Worm (Caenorhabditis elegans): ENCODE results near the gene gcy-4.

The gcy-4 gene

DNA sequence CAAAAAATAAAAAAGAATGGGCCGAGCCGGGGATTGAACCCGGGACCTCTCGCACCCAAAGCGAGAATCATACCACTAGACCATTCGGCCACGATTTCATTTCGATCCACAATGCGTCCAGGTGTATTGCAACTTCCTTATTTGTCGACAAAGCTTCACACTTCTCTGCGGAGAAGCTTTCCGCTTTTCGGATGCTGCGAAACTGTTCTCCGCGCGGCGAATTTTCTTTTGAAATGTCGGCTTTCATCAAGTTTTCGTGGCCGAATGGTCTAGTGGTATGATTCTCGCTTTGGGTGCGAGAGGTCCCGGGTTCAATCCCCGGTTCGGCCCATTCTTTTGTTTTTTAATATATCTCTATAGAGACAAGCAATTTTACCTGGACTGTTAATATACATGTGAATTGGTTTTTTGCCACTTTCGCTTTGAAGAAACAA lies 6.5 kb downstream of the gcy-4 start:
- peak; percentile 41 for TF ChIP-seq sptf-1 (tag; optimal IDR thresholded peaks at IDR 0.05)

DNA sequence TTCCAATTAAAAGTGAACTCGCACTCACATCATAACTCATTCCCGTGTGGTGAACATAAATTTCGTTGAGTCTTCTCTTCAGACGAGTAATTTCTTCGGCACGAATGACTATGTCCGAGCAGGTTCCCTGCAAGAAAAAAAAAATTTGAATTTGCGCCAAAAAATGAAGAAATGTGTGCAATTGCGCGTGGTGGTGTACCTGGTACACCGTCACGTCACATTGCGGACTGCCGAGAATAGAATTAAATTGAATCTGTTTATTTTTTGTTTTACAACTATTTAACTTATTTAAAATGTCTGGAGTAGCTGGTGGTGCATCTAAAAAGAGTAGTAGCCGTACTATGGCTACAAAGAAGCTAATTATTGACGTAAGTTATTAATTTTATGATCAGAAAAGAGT lies 7.7 kb downstream of the gcy-4 start, which contains the start of gene mdt-22:
TSS of gene mdt-22 (plus strand) at position 263 of the 400 bp plus-strand sequence.
- peak; percentile 70 for TF ChIP-seq drap-1 (GFP tag; optimal IDR thresholded peaks at IDR 0.05)
- TF ChIP-seq bed-3 (GFP tag; optimal IDR thresholded peaks at IDR 0.05): no peak
- no peak for TF ChIP-seq ztf-11 (tag; optimal IDR thresholded peaks at IDR 0.05)
- TF ChIP-seq sptf-1 (tag; optimal IDR thresholded peaks at IDR 0.05): peak; percentile 72
- no peak for TF ChIP-seq unc-39 (tag; optimal IDR thresholded peaks at IDR 0.05)
- peak; percentile 52 for TF ChIP-seq nhr-237 (tag; optimal IDR thresholded peaks at IDR 0.05)
- TF ChIP-seq lin-32 (GFP tag; optimal IDR thresholded peaks at IDR 0.05): no peak
- no peak for TF ChIP-seq elt-1 (tag; optimal IDR thresholded peaks at IDR 0.05; ENCODE audit: borderline replicate concordance, insufficient read depth)
- no peak for TF ChIP-seq mab-5 (tag; optimal IDR thresholded peaks at IDR 0.05)
- peak; percentile 28 for TF ChIP-seq cnd-1 (tag; optimal IDR thresholded peaks at IDR 0.05)
- TF ChIP-seq snpc-4 (tag; optimal IDR thresholded peaks at IDR 0.05): no peak
- TF ChIP-seq blmp-1 (tag; optimal IDR thresholded peaks at IDR 0.05): no peak
- TF ChIP-seq unc-62 (GFP tag; optimal IDR thresholded peaks at IDR 0.05): no peak
- TF ChIP-seq hlh-1 (tag; optimal IDR thresholded peaks at IDR 0.05): peak; percentile 68
- TF ChIP-seq sem-2 (GFP tag; optimal IDR thresholded peaks at IDR 0.05): no peak
- no peak for TF ChIP-seq ham-2 (GFP tag; optimal IDR thresholded peaks at IDR 0.05)
- TF ChIP-seq nhr-28 (tag; optimal IDR thresholded peaks at IDR 0.05): no peak
- no peak for TF ChIP-seq nhr-12 (tag; optimal IDR thresholded peaks at IDR 0.05)
- TF ChIP-seq ces-1 (GFP tag; optimal IDR thresholded peaks at IDR 0.05): peak; percentile 92
- no peak for TF ChIP-seq zip-8 (tag; optimal IDR thresholded peaks at IDR 0.05)
- TF ChIP-seq flh-1 (GFP tag; optimal IDR thresholded peaks at IDR 0.05): no peak
- no peak for TF ChIP-seq nhr-76 (tag; optimal IDR thresholded peaks at IDR 0.05)
- TF ChIP-seq ceh-43 (GFP tag; optimal IDR thresholded peaks at IDR 0.05): peak; percentile 26
- peak; percentile 2 for TF ChIP-seq nhr-2 (tag; optimal IDR thresholded peaks at IDR 0.05)
- TF ChIP-seq lsy-2 (tag; optimal IDR thresholded peaks at IDR 0.05): peak; percentile 81
- peak; percentile 81 for TF ChIP-seq lin-13 (tag; optimal IDR thresholded peaks at IDR 0.05)
- TF ChIP-seq pha-4 (tag; optimal IDR thresholded peaks at IDR 0.05): peak; percentile 59
- TF ChIP-seq unc-120 (tag; optimal IDR thresholded peaks at IDR 0.05; ENCODE audit: poor library complexity, severe bottlenecking): peak; percentile 96
- peak; percentile 39 for TF ChIP-seq mls-2 (tag; optimal IDR thresholded peaks at IDR 0.05)
- no peak for TF ChIP-seq ceh-83 (GFP tag; optimal IDR thresholded peaks at IDR 0.05)
- TF ChIP-seq tbx-8 (GFP tag; optimal IDR thresholded peaks at IDR 0.05): no peak
- peak; percentile 28 for TF ChIP-seq ceh-39 (tag; optimal IDR thresholded peaks at IDR 0.05)
- TF ChIP-seq mep-1 (tag; optimal IDR thresholded peaks at IDR 0.05): peak; percentile 89
- peak; percentile 6 for TF ChIP-seq elt-3 (tag; optimal IDR thresholded peaks at IDR 0.05)
- peak; percentile 66 for TF ChIP-seq M03D4.4 (tag; optimal IDR thresholded peaks at IDR 0.05)

ce11 chrII:10300082-10300749 lies 8.4 kb downstream of the gcy-4 start, which contains the start of gene nep-26:
Gene nep-26 (minus strand): TSS chrII:10300132.
- TF ChIP-seq cnd-1 (tag; optimal IDR thresholded peaks at IDR 0.05) (no peak), M03D4.4 (tag; optimal IDR thresholded peaks at IDR 0.05) (no peak), lin-13 (tag; optimal IDR thresholded peaks at IDR 0.05) (no peak), zip-8 (tag; optimal IDR thresholded peaks at IDR 0.05) (peak; percentile 16), unc-62 (GFP tag; optimal IDR thresholded peaks at IDR 0.05) (peak; percentile 54), sem-2 (GFP tag; optimal IDR thresholded peaks at IDR 0.05) (no peak), flh-1 (GFP tag; optimal IDR thresholded peaks at IDR 0.05) (no peak), elt-3 (tag; optimal IDR thresholded peaks at IDR 0.05) (no peak), ceh-43 (GFP tag; optimal IDR thresholded peaks at IDR 0.05) (no peak), drap-1 (GFP tag; optimal IDR thresholded peaks at IDR 0.05) (no peak)

DNA sequence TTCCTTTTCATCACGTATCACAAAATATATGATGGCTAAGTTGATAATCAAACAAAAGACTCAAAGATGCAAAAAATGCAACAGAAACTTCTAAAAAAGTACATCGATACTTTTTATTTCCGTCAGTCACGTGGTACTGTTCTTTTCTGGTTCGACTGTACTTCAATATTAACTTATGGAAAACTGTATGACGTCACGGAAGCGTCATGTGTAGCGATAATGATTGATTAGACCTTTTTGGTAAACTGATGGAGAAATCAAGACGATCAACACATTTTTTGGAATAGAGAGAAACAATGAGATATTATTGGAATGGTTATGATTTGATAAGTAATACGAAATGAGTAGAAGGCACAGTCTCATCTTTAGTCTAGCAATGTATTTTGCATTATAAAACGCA lies 14.4 kb downstream of the gcy-4 start:
- TF ChIP-seq ceh-43 (GFP tag; optimal IDR thresholded peaks at IDR 0.05): no peak
- TF ChIP-seq nhr-237 (tag; optimal IDR thresholded peaks at IDR 0.05): no peak
- no peak for TF ChIP-seq sem-2 (GFP tag; optimal IDR thresholded peaks at IDR 0.05)
- no peak for TF ChIP-seq ces-1 (GFP tag; optimal IDR thresholded peaks at IDR 0.05)
- no peak for TF ChIP-seq lsy-2 (tag; optimal IDR thresholded peaks at IDR 0.05)
- no peak for TF ChIP-seq tbx-8 (GFP tag; optimal IDR thresholded peaks at IDR 0.05)
- no peak for TF ChIP-seq bed-3 (GFP tag; optimal IDR thresholded peaks at IDR 0.05)
- TF ChIP-seq nhr-76 (tag; optimal IDR thresholded peaks at IDR 0.05): no peak
- no peak for TF ChIP-seq elt-3 (tag; optimal IDR thresholded peaks at IDR 0.05)
- no peak for TF ChIP-seq M03D4.4 (tag; optimal IDR thresholded peaks at IDR 0.05)
- no peak for TF ChIP-seq hlh-1 (tag; optimal IDR thresholded peaks at IDR 0.05)
- TF ChIP-seq pha-4 (tag; optimal IDR thresholded peaks at IDR 0.05): no peak
- TF ChIP-seq nhr-28 (tag; optimal IDR thresholded peaks at IDR 0.05): no peak
- no peak for TF ChIP-seq unc-120 (tag; optimal IDR thresholded peaks at IDR 0.05; ENCODE audit: poor library complexity, severe bottlenecking)

Data from whole organism, mixed stage, embryonic.